Worm (Caenorhabditis elegans) whole organism, early embryonic: ENCODE results near the gene nep-1.

ENCODE experiments used
- B0310.2 ChIP-seq: sonication (generic microtip); optimal IDR thresholded peaks from 2 replicates; lab custom pipeline; 2016; ENCODE audit warnings: mild to moderate bottlenecking, missing genetic modification characterization, missing compliant biosample characterization
- F13C5.2 ChIP-seq: sonication (generic microtip); optimal IDR thresholded peaks from 2 replicates; lab custom pipeline; 2017; ENCODE audit warnings: mild to moderate bottlenecking, missing genetic modification characterization, inconsistent platforms, missing compliant biosample characterization
- ama-1 ChIP-seq: fragments of 150-350 bp; optimal IDR thresholded peaks from 2 replicates; lab custom pipeline; 2014
- ceh-13 ChIP-seq: fragments of 200-800 bp; sonication (Bioruptor generic); optimal IDR thresholded peaks from 2 replicates; lab custom pipeline; 2018; ENCODE audit warnings: mild to moderate bottlenecking, missing genetic modification characterization, missing compliant biosample characterization
- ceh-36 ChIP-seq: sonication (generic microtip); optimal IDR thresholded peaks from 2 replicates; lab custom pipeline; 2016; ENCODE audit warnings: missing genetic modification characterization, inconsistent platforms, missing compliant biosample characterization
- ets-7 ChIP-seq: sonication (generic microtip); optimal IDR thresholded peaks from 2 replicates; lab custom pipeline; 2016; ENCODE audit warnings: missing genotype, missing genetic modification characterization, missing compliant biosample characterization
- flt-1 ChIP-seq: fragments of 200-800 bp; sonication (Bioruptor generic); IDR thresholded peaks from 2 replicates; pipeline ENCODE4 v1.3.6; 2022; ENCODE audit warnings: missing genetic modification characterization, missing compliant biosample characterization
- hmg-4 ChIP-seq: fragments of 200-800 bp; sonication (Bioruptor generic); optimal IDR thresholded peaks from 2 replicates; lab custom pipeline; 2018; ENCODE audit warnings: mild to moderate bottlenecking, missing genetic modification characterization, missing compliant biosample characterization
- hnd-1 ChIP-seq: sonication (generic microtip); optimal IDR thresholded peaks from 2 replicates; lab custom pipeline; 2016; ENCODE audit warnings: missing genetic modification characterization, missing compliant biosample characterization
- pes-1 ChIP-seq: fragments of 200-800 bp; sonication (Bioruptor generic); IDR thresholded peaks from 2 replicates; pipeline ENCODE4 v1.3.6; 2022; ENCODE audit warnings: missing genetic modification reagents, missing genetic modification characterization, missing compliant biosample characterization
- scrt-1 ChIP-seq: fragments of 200-800 bp; sonication (Bioruptor generic); IDR thresholded peaks from 2 replicates; pipeline ENCODE4 v1.3.6; 2022; ENCODE audit warnings: missing genetic modification characterization, missing compliant biosample characterization
- sea-1 ChIP-seq: fragments of 200-800 bp; sonication (Bioruptor generic); conservative IDR thresholded peaks from 2 replicates; pipeline ENCODE4 v1.3.6; 2022; ENCODE audit warnings: missing genetic modification characterization, missing compliant biosample characterization
- tbx-11 ChIP-seq: fragments of 200-800 bp; sonication (Bioruptor generic); IDR thresholded peaks from 2 replicates; pipeline ENCODE4 v1.3.6; 2022; ENCODE audit warnings: missing genetic modification characterization, missing compliant biosample characterization
- tra-4 ChIP-seq: sonication (generic microtip); optimal IDR thresholded peaks from 2 replicates; lab custom pipeline; 2017; ENCODE audit warnings: missing genetic modification characterization, missing compliant biosample characterization

ce11 chrII:11611462-11611861, 45.5 kb downstream of the nep-1 start:
- no peak for TF ChIP-seq ama-1
- TF ChIP-seq hnd-1 (tag; lab: Kevin White, UChicago): no peak
- no peak for TF ChIP-seq hmg-4 (GFP tag; lab: Kevin White, UChicago)
- no peak for TF ChIP-seq tra-4 (tag; lab: Kevin White, UChicago)
- TF ChIP-seq ets-7 (tag; lab: Kevin White, UChicago): no peak
- no peak for TF ChIP-seq sea-1
- TF ChIP-seq B0310.2 (tag; lab: Kevin White, UChicago): no peak
- no peak for TF ChIP-seq ceh-13 (GFP tag; lab: Kevin White, UChicago)
- TF ChIP-seq F13C5.2 (tag; lab: Kevin White, UChicago): no peak
- TF ChIP-seq scrt-1: no peak
- TF ChIP-seq tbx-11 (GFP tag; lab: Robert Waterston, UW): no peak
- TF ChIP-seq ceh-36: no peak
- no peak for TF ChIP-seq pes-1 (GFP tag; lab: Robert Waterston, UW)
- TF ChIP-seq flt-1 (GFP tag; lab: Robert Waterston, UW): no peak
